Worm (Caenorhabditis elegans): Measurements from ENCODE around the gene F58H1.7.

DNA sequence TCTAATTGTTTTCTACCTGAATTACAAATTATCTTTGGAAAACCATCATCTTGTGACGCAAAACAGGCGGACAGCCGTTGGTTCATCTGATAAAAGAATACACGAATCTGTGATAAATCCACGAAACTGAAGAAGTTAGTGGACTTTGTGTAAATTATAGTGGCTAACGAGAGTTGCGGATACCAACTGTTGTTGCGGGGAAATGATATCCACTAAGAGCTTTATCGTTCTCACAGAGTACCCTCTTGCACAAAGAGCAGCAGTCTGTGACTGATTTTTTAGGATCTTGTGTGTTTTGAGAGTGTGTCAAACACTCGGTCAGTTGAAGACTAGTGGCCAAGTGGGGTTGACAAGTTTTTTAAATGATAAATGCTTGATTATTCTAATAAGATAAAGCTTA is 45.0 kb downstream of the F58H1.7 start:
- no peak for TF ChIP-seq nhr-6 (tag; optimal IDR thresholded peaks at IDR 0.05)
- no peak for TF ChIP-seq ztf-11 (tag; optimal IDR thresholded peaks at IDR 0.05)
